Worm (Caenorhabditis elegans) whole organism, L2 larva: Measurements from ENCODE around the gene eat-20.

Source experiments
- C34F6.9 ChIP-seq: fragments of 150-350 bp; optimal IDR thresholded peaks from 2 replicates; lab custom pipeline; 2014; ENCODE audit warnings: missing biosample characterization, missing genetic modification characterization
- F13H6.1 ChIP-seq: sonication (generic microtip); optimal IDR thresholded peaks from 2 replicates; lab custom pipeline; 2016; ENCODE audit warnings: missing genetic modification characterization, missing compliant biosample characterization
- R02D3.7 ChIP-seq: fragments of 150-350 bp; optimal IDR thresholded peaks from 2 replicates; lab custom pipeline; 2014; ENCODE audit warnings: missing biosample characterization, missing genetic modification characterization
- Y55F3AM.14 ChIP-seq: fragments of 200-800 bp; sonication (Bioruptor generic); optimal IDR thresholded peaks from 2 replicates; lab custom pipeline; 2018; ENCODE audit warnings: mild to moderate bottlenecking, missing genetic modification characterization, missing compliant biosample characterization
- ZK546.5 ChIP-seq: sonication (generic microtip); optimal IDR thresholded peaks from 2 replicates; lab custom pipeline; 2017; ENCODE audit warnings: missing biosample characterization, missing genetic modification characterization
- alr-1 ChIP-seq: fragments of 150-350 bp; optimal IDR thresholded peaks from 2 replicates; lab custom pipeline; 2014; ENCODE audit warnings: missing biosample characterization, missing genetic modification characterization
- aly-2 ChIP-seq: fragments of 150-350 bp; optimal IDR thresholded peaks from 2 replicates; lab custom pipeline; 2014; ENCODE audit warnings: missing biosample characterization, missing genetic modification characterization
- ama-1 ChIP-seq: fragments of 150-350 bp; optimal IDR thresholded peaks from 2 replicates; lab custom pipeline; 2018; ENCODE audit warnings: inconsistent platforms
- blmp-1 ChIP-seq: sonication (generic microtip); optimal IDR thresholded peaks from 2 replicates; lab custom pipeline; 2017; ENCODE audit warnings: missing genetic modification characterization, mild to moderate bottlenecking, missing compliant biosample characterization, antibody characterized with exemption, moderate library complexity; ENCODE audit not compliant: insufficient read depth
- ceh-16 ChIP-seq: fragments of 150-350 bp; optimal IDR thresholded peaks from 2 replicates; lab custom pipeline; 2014; ENCODE audit warnings: missing biosample characterization, missing genetic modification characterization
- ceh-82 ChIP-seq: fragments of 150-350 bp; optimal IDR thresholded peaks from 2 replicates; lab custom pipeline; 2014; ENCODE audit warnings: missing biosample characterization, missing genetic modification characterization
- egl-27 ChIP-seq: sonication (generic microtip); optimal IDR thresholded peaks from 3 replicates; lab custom pipeline; 2017; ENCODE audit warnings: missing biosample characterization, missing genetic modification reagents, missing genetic modification characterization
- elt-1 ChIP-seq: fragments of 150-350 bp; optimal IDR thresholded peaks from 2 replicates; lab custom pipeline; 2014; ENCODE audit warnings: missing biosample characterization, missing genetic modification characterization
- elt-3 ChIP-seq: sonication (generic microtip); optimal IDR thresholded peaks from 2 replicates; lab custom pipeline; 2017; ENCODE audit warnings: missing biosample characterization, missing genetic modification characterization
- fos-1 ChIP-seq: fragments of 150-350 bp; optimal IDR thresholded peaks from 2 replicates; lab custom pipeline; 2014; ENCODE audit warnings: missing biosample characterization, missing genetic modification characterization
- gmeb-1 ChIP-seq: fragments of 150-350 bp; optimal IDR thresholded peaks from 2 replicates; lab custom pipeline; 2014; ENCODE audit warnings: missing biosample characterization, missing genetic modification characterization
- lin-11 ChIP-seq: fragments of 150-350 bp; sonication (generic microtip); optimal IDR thresholded peaks from 2 replicates; lab custom pipeline; 2014; ENCODE audit warnings: missing biosample characterization, missing genetic modification characterization, inconsistent platforms, mixed read lengths
- lin-13 ChIP-seq: fragments of 150-350 bp; optimal IDR thresholded peaks from 2 replicates; lab custom pipeline; 2014; ENCODE audit warnings: missing biosample characterization, missing genetic modification reagents, missing genetic modification characterization
- lin-39 ChIP-seq: fragments of 150-350 bp; optimal IDR thresholded peaks from 2 replicates; lab custom pipeline; 2014; ENCODE audit warnings: missing biosample characterization, missing genetic modification reagents, missing genetic modification characterization
- lsy-2 ChIP-seq, 2 experiments: fragments of 150-350 bp in 1 of 2; sonication (generic microtip) in 1 of 2; optimal IDR thresholded peaks; 2 replicates each; lab custom pipeline; 2014 to 2017; ENCODE audit warnings: missing biosample characterization in 2 of 2, missing genetic modification characterization in 2 of 2
- mab-5 ChIP-seq: fragments of 150-350 bp; optimal IDR thresholded peaks from 2 replicates; lab custom pipeline; 2014; ENCODE audit warnings: missing biosample characterization, missing genetic modification characterization
- mdl-1 ChIP-seq, 2 experiments: fragments of 150-350 bp in 1 of 2; sonication (generic microtip) in 1 of 2; optimal IDR thresholded peaks; 2 replicates each; lab custom pipeline; 2017; ENCODE audit warnings: missing biosample characterization in 2 of 2, missing genetic modification characterization in 2 of 2
- nhr-10 ChIP-seq: sonication (generic microtip); optimal IDR thresholded peaks from 2 replicates; lab custom pipeline; 2017; ENCODE audit warnings: missing biosample characterization, missing genetic modification characterization
- nhr-11 ChIP-seq: fragments of 150-350 bp; optimal IDR thresholded peaks from 2 replicates; lab custom pipeline; 2014; ENCODE audit warnings: missing biosample characterization, missing genetic modification characterization
- nhr-129 ChIP-seq: fragments of 150-350 bp; optimal IDR thresholded peaks from 2 replicates; lab custom pipeline; 2014; ENCODE audit warnings: missing biosample characterization, missing genetic modification characterization
- nhr-21 ChIP-seq: fragments of 150-350 bp; optimal IDR thresholded peaks from 2 replicates; lab custom pipeline; 2014; ENCODE audit warnings: missing biosample characterization, missing genetic modification characterization
- nhr-23 ChIP-seq: fragments of 150-350 bp; optimal IDR thresholded peaks from 2 replicates; lab custom pipeline; 2014; ENCODE audit warnings: missing biosample characterization, missing genetic modification reagents, missing genetic modification characterization
- nhr-237 ChIP-seq: fragments of 150-350 bp; optimal IDR thresholded peaks from 2 replicates; lab custom pipeline; 2014; ENCODE audit warnings: missing biosample characterization, missing genetic modification characterization
- nhr-25 ChIP-seq: fragments of 150-350 bp; sonication (generic microtip); optimal IDR thresholded peaks from 3 replicates; lab custom pipeline; 2014; ENCODE audit warnings: missing biosample characterization, missing genetic modification characterization
- nhr-6 ChIP-seq: fragments of 150-350 bp; optimal IDR thresholded peaks from 2 replicates; lab custom pipeline; 2014; ENCODE audit warnings: missing biosample characterization, missing genetic modification characterization
- nhr-77 ChIP-seq: fragments of 150-350 bp; optimal IDR thresholded peaks from 2 replicates; lab custom pipeline; 2014; ENCODE audit warnings: missing biosample characterization, missing genetic modification characterization
- sem-4 ChIP-seq: fragments of 150-350 bp; optimal IDR thresholded peaks from 2 replicates; lab custom pipeline; 2014; ENCODE audit warnings: missing biosample characterization, missing genetic modification reagents, missing genetic modification characterization
- skn-1 ChIP-seq: sonication (generic microtip); optimal IDR thresholded peaks from 2 replicates; lab custom pipeline; 2017; ENCODE audit warnings: missing biosample characterization, missing genetic modification characterization
- sma-3 ChIP-seq: sonication (generic microtip); optimal IDR thresholded peaks from 2 replicates; lab custom pipeline; 2016; ENCODE audit warnings: missing genetic modification reagents, missing genetic modification characterization, missing compliant biosample characterization
- sma-9 ChIP-seq, 2 experiments: fragments of 150-350 bp in 1 of 2; sonication (generic microtip) in 1 of 2; optimal IDR thresholded peaks; 2 replicates each; lab custom pipeline; 2014 to 2016; ENCODE audit warnings: missing genetic modification characterization in 2 of 2, mild to moderate bottlenecking in 1 of 2, missing biosample characterization in 1 of 2, missing compliant biosample characterization in 1 of 2, missing genetic modification reagents in 1 of 2, moderate library complexity in 1 of 2
- snpc-4 ChIP-seq: fragments of 150-350 bp; optimal IDR thresholded peaks from 2 replicates; lab custom pipeline; 2014; ENCODE audit warnings: missing biosample characterization, missing genetic modification characterization
- unc-39 ChIP-seq: fragments of 150-350 bp; optimal IDR thresholded peaks from 2 replicates; lab custom pipeline; 2014; ENCODE audit warnings: missing biosample characterization, missing genetic modification characterization
- unc-62 ChIP-seq: fragments of 150-350 bp; optimal IDR thresholded peaks from 2 replicates; lab custom pipeline; 2014; ENCODE audit warnings: missing biosample characterization, missing genetic modification reagents, missing genetic modification characterization
- zag-1 ChIP-seq: fragments of 150-350 bp; optimal IDR thresholded peaks from 2 replicates; lab custom pipeline; 2014; ENCODE audit warnings: missing biosample characterization, missing genetic modification characterization
- ztf-1 ChIP-seq: fragments of 200-800 bp; sonication (Bioruptor generic); conservative IDR thresholded peaks from 2 replicates; pipeline ENCODE4 v1.3.6; 2022; ENCODE audit warnings: missing genetic modification characterization, missing compliant biosample characterization
- ztf-11 ChIP-seq: sonication (generic microtip); optimal IDR thresholded peaks from 2 replicates; lab custom pipeline; 2017; ENCODE audit warnings: missing biosample characterization, missing genetic modification characterization
- ztf-4 ChIP-seq: fragments of 150-350 bp; optimal IDR thresholded peaks from 2 replicates; lab custom pipeline; 2014; ENCODE audit warnings: missing biosample characterization, missing genetic modification characterization

eat-20 gene

DNA sequence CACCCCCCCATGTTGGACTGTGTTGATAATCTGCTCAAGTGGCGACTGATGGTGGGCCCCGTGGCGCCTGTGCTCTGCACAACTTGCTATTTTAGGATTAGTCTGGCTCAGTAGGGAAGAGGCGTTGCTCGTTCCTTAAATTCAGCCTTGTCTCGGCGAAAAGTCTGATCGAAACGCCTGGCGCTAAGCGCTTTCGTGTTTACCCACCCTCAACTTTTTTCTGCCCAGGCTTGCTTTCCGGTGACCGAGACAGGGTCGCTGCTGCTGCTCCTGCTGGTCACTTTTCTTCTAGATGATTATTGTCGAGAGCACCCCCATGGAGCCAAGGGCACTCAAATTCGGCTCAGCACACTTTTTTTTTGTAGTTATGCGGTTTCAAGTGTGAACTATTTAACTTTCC, 4.7 kb downstream of the eat-20 start:
- TF ChIP-seq ama-1 (no peak), sma-3 (GFP tag; lab: Kevin White, UChicago) (no peak), nhr-237 (tag; lab: Kevin White, UChicago) (no peak), ztf-1 (no peak), elt-1 (tag; lab: Kevin White, UChicago) (no peak), sma-9 (GFP tag; optimal IDR thresholded peaks at IDR 0.05; lab: Kevin White, UChicago) (no peak), sma-9 (tag; optimal IDR thresholded peaks at IDR 0.05; lab: Kevin White, UChicago) (no peak), gmeb-1 (tag; lab: Kevin White, UChicago) (no peak), nhr-11 (tag; lab: Kevin White, UChicago) (no peak), F13H6.1 (tag; lab: Kevin White, UChicago) (no peak), C34F6.9 (tag; lab: Kevin White, UChicago) (no peak), lin-39 (tag; lab: Kevin White, UChicago) (no peak), nhr-77 (tag; lab: Kevin White, UChicago) (no peak), ztf-4 (tag; lab: Kevin White, UChicago) (no peak)

DNA sequence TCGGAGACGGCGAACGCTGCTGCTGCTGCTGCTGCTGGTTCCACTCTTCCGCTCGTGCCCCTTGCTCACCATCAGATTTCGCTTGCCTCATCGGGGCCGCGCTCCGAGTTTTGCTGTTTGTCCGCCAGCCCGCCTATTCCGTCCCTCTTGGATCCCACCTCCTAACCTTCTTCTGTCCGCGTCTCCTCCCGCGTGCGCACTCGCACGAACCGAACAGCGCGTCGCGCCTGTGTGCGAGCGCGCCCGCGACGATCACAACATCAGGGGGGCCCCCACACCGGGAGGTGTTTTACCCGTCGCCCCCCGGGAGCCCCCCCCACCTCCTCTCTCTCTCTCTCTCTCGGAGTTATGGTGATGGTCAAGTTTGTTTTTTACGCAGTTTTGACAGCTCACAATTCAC, 6.0 kb downstream of the eat-20 start:
- TF ChIP-seq ztf-4 (tag; lab: Kevin White, UChicago) (no peak), sma-3 (GFP tag; lab: Kevin White, UChicago) (no peak), mdl-1 (tag; optimal IDR thresholded peaks at IDR 0.05; lab: Kevin White, UChicago) (no peak), zag-1 (no peak), nhr-129 (tag; lab: Kevin White, UChicago) (no peak), nhr-77 (tag; lab: Kevin White, UChicago) (no peak), aly-2 (tag; lab: Kevin White, UChicago) (no peak), lsy-2 (tag; optimal IDR thresholded peaks at IDR 0.05; lab: Kevin White, UChicago) (no peak)
- TF ChIP-seq, all 48 proteins: peak for 0

DNA sequence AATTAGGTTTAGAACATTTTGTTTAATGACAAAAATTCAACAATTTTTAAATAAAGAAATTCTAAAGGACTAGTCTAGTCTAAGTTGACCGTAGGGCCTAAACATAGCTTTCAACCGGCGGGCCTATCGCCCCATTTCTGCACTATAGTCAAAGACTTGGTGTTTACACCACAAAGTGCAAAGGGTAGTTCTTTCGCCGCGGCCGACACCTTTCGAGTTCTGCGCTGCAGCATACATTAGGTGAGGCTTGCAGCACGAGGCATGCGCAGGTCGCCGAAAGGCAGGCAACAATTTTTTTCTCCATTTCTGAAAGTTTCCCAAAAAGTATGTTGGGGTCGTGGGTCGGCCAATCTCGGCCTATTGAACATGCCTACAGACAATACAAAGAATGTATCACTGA, 18.7 kb downstream of the eat-20 start:
- TF ChIP-seq ceh-16 = no peak
- no peak for TF ChIP-seq ztf-11 (tag; lab: Kevin White, UChicago)
- TF ChIP-seq lin-13 = no peak
- TF ChIP-seq gmeb-1 (tag; lab: Kevin White, UChicago) = no peak
- TF ChIP-seq nhr-23 (tag; lab: Kevin White, UChicago) = no peak
- TF ChIP-seq unc-62 (GFP tag; lab: Kevin White, UChicago) = no peak
- TF ChIP-seq fos-1 (tag; lab: Kevin White, UChicago) = no peak
- no peak for TF ChIP-seq nhr-10 (tag; lab: Kevin White, UChicago)
- TF ChIP-seq lsy-2 (tag; optimal IDR thresholded peaks at IDR 0.05; lab: Kevin White, UChicago) = no peak
- TF ChIP-seq lin-39 (tag; lab: Kevin White, UChicago) = no peak
- TF ChIP-seq mab-5 (tag; lab: Kevin White, UChicago) = no peak
- no peak for TF ChIP-seq egl-27
- no peak for TF ChIP-seq nhr-129 (tag; lab: Kevin White, UChicago)
- TF ChIP-seq snpc-4 (tag; lab: Kevin White, UChicago) = no peak
- TF ChIP-seq elt-1 (tag; lab: Kevin White, UChicago) = no peak
- TF ChIP-seq nhr-25 (tag; lab: Kevin White, UChicago) = no peak

DNA sequence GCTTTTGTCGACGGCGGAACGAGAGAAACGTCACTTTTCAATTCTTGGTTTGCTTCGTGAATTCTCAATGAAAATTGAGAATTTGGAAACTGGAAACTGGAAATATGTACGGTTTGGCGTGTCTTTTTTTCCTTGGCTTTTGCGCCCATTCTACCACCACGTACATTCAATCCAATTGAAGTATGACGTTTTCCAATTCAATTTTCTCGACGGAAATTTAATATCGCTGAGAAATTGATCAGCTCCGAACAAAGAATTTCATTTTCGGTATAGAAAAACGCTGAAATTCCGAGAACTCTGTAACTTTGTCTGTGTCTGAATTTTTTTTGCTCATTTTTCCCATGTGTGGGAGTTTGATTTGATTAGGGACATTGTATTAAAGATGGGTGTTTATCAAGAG, 23.4 kb downstream of the eat-20 start:
- TF ChIP-seq nhr-21 (tag; lab: Kevin White, UChicago) = peak; percentile 6
- peak in 1 of 2 experiments; percentile 3 for TF ChIP-seq lsy-2 (tag; optimal IDR thresholded peaks at IDR 0.05; lab: Kevin White, UChicago)
- no peak for TF ChIP-seq sma-3 (GFP tag; lab: Kevin White, UChicago)

DNA sequence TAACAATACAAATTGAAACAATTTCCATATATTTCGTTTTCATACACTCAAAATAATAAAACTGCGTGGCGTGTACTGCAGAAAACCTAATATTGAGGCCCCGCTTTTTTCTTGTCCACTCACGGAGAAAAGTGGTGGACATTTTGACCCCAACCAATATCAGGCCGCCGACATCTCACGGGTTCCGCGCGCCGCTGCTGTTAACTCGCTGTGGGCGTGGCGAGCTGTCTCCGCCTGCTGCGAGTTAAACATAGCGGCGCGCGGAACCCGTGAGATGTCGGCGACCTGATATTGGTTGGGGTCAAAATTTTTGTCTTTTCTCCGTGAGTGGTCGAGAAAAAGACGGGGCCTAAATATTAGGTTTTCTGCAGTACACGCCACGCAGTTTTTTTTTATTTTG, 24.0 kb downstream of the eat-20 start:
- TF ChIP-seq snpc-4 (tag; lab: Kevin White, UChicago) = peak; percentile 0

DNA sequence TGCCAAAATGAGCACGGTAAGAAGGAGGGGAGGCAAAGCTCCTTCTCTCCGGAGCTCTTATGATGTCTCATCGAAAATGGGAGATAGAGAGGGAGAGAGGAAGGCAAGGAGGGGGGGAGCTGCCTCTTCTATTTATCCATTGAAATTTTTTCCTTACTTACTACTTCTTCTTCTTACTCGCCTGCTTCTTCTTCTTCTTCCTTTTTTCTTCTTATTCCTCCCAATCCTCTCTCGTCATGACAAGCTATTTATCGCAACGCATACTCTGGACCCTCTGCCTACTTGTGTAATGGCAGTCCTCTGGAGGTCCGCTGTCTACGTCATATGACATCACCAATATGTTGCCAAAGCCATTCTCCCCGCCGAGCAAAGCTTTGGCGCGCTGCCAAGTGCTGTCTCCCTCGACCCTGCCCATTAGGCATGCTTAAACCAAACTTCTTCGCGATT, 25.4 kb downstream of the eat-20 start:
- TF ChIP-seq ceh-16 = no peak
- TF ChIP-seq nhr-6 (tag; lab: Kevin White, UChicago) = peak; percentile 62
- TF ChIP-seq lsy-2 (tag; optimal IDR thresholded peaks at IDR 0.05; lab: Kevin White, UChicago) = peak in 1 of 2 experiments; percentile 79
- TF ChIP-seq sem-4 (tag; lab: Kevin White, UChicago) = peak; percentile 71
- no peak for TF ChIP-seq ztf-1
- peak; percentile 82 for TF ChIP-seq Y55F3AM.14
- TF ChIP-seq R02D3.7 (tag; lab: Kevin White, UChicago) = no peak
- no peak for TF ChIP-seq unc-39 (tag; lab: Kevin White, UChicago)
- TF ChIP-seq nhr-21 (tag; lab: Kevin White, UChicago) = peak; percentile 4
- no peak for TF ChIP-seq elt-3
- TF ChIP-seq sma-3 (GFP tag; lab: Kevin White, UChicago) = no peak
- TF ChIP-seq mdl-1 (tag; optimal IDR thresholded peaks at IDR 0.05; lab: Kevin White, UChicago) = peak in 1 of 2 experiments; percentile 78
- TF ChIP-seq lin-11 = peak; percentile 42
- TF ChIP-seq ztf-4 (tag; lab: Kevin White, UChicago) = peak; percentile 30
- TF ChIP-seq ama-1 = no peak
- no peak for TF ChIP-seq blmp-1 (tag; lab: Kevin White, UChicago)
- no peak for TF ChIP-seq alr-1 (tag; lab: Kevin White, UChicago)
- TF ChIP-seq skn-1 (tag; lab: Kevin White, UChicago) = no peak
- TF ChIP-seq ZK546.5 (tag; lab: Kevin White, UChicago) = no peak
- peak; percentile 30 for TF ChIP-seq ceh-82
- TF ChIP-seq nhr-23 (tag; lab: Kevin White, UChicago) = no peak
- no peak for TF ChIP-seq nhr-77 (tag; lab: Kevin White, UChicago)
